Worm (Caenorhabditis elegans): ENCODE measurements around the gene oac-46.

- TF ChIP-seq tra-4 (tag; optimal IDR thresholded peaks at IDR 0.05) (no peak), ama-1 (optimal IDR thresholded peaks at IDR 0.05) (no peak), F13C5.2 (tag; optimal IDR thresholded peaks at IDR 0.05) (no peak), hmg-4 (GFP tag; optimal IDR thresholded peaks at IDR 0.05) (no peak), B0310.2 (tag; optimal IDR thresholded peaks at IDR 0.05) (no peak), sea-1 (GFP tag; conservative IDR thresholded peaks at IDR 0.05) (no peak)
Observed at ce11 chrII:8810679-8811413, 41.0 kb downstream of the oac-46 start, which contains the start of the genes F46C5.9 and rer-1.
